Fruit fly (Drosophila melanogaster) whole organism, prepupa: ENCODE results near the gene JMJD4.

Experiments used
- CG10669 ChIP-seq: fragments of 200-800 bp; sonication (Bioruptor generic); optimal IDR thresholded peaks from 3 replicates; lab custom pipeline; 2018; ENCODE audit warnings: missing biosample characterization, mild to moderate bottlenecking, missing genetic modification characterization, moderate library complexity
- CG16779 ChIP-seq: fragments of 200-800 bp; sonication (Bioruptor generic); optimal IDR thresholded peaks from 3 replicates; lab custom pipeline; 2017; ENCODE audit warnings: missing biosample characterization, mild to moderate bottlenecking, missing genetic modification characterization
- CG31627 ChIP-seq: fragments of 200-800 bp; sonication (Bioruptor generic); optimal IDR thresholded peaks from 3 replicates; lab custom pipeline; 2016; ENCODE audit warnings: missing biosample characterization, missing genetic modification characterization
- CG3919 ChIP-seq: fragments of 200-800 bp; sonication (Bioruptor generic); optimal IDR thresholded peaks from 3 replicates; lab custom pipeline; 2016; ENCODE audit warnings: missing biosample characterization, missing genetic modification characterization
- CG4318 ChIP-seq: fragments of 200-800 bp; sonication (Bioruptor generic); optimal IDR thresholded peaks from 3 replicates; lab custom pipeline; 2017; ENCODE audit warnings: missing biosample characterization, mild to moderate bottlenecking, missing genetic modification characterization
- net ChIP-seq: fragments of 200-800 bp; sonication (Bioruptor generic); optimal IDR thresholded peaks from 3 replicates; lab custom pipeline; 2016; ENCODE audit warnings: missing biosample characterization, missing genetic modification characterization

DNA sequence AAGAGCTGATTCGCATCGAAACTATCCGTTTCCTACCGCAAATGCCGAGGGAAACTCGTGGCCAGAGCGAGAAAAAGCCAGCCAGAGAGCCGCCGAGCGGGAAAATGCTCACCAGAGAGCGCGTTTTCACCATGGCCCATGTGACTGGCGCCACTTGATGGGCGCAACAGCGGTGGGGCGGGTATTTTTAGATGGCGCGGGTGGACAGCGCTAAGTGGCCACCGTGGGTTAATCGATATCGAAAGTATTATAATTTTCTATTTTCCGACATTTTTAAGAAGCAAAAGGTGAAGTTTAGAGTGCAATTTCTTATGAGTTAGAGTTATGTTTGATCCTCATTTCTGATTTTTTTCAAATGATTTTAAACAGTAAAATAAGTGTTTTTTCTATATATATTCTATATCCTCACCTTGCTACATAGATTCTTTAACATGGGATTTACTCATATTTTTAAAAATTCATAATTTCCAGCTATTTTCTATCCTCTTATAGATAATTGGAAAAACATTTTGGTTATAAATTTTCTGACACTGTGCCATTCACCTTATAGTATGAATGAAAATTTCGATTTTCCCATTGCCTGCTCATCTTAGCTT is 25.7 kb upstream of the JMJD4 start, which contains the start of gene Ptp36E:
- TF ChIP-seq CG31627 (GFP tag; lab: Kevin White, UChicago) = no peak
- TF ChIP-seq CG16779 (tag; lab: Kevin White, UChicago) = peak; percentile 26
- TF ChIP-seq CG3919 (GFP tag; lab: Kevin White, UChicago) = peak; percentile 12
- peak; percentile 59 for TF ChIP-seq CG4318 (GFP tag; lab: Kevin White, UChicago)
- peak; percentile 36 for TF ChIP-seq net
- peak; percentile 42 for TF ChIP-seq CG10669
